Worm (Caenorhabditis elegans) whole organism, L4 larva: ENCODE results near the gene str-158.

Experiments used
- F10B5.3 ChIP-seq: sonication (generic microtip); optimal IDR thresholded peaks from 2 replicates; lab custom pipeline; 2016; ENCODE audit warnings: mild to moderate bottlenecking, missing genetic modification characterization, missing compliant biosample characterization
- F44E2.7 ChIP-seq: fragments of 200-800 bp; sonication (Bioruptor generic); IDR thresholded peaks from 2 replicates; pipeline ENCODE4 v2.1.2; 2022; ENCODE audit warnings: missing genetic modification characterization, missing compliant biosample characterization
- F49E8.2 ChIP-seq: sonication (generic microtip); optimal IDR thresholded peaks from 2 replicates; lab custom pipeline; 2016; ENCODE audit warnings: missing compliant biosample characterization, mild to moderate bottlenecking, missing genetic modification characterization, borderline replicate concordance
- T20F7.1 ChIP-seq: fragments of 200-800 bp; sonication (Bioruptor generic); optimal IDR thresholded peaks from 2 replicates; lab custom pipeline; 2018; ENCODE audit warnings: mild to moderate bottlenecking, missing genetic modification characterization, missing compliant biosample characterization
- T26A8.4 ChIP-seq: fragments of 200-800 bp; sonication (Bioruptor generic); IDR thresholded peaks from 2 replicates; pipeline ENCODE4 v1.3.6; 2022; ENCODE audit warnings: missing genetic modification characterization, missing compliant biosample characterization
- ces-1 ChIP-seq: fragments of 150-350 bp; sonication (generic microtip); optimal IDR thresholded peaks from 4 replicates; lab custom pipeline; 2014; ENCODE audit warnings: missing biosample characterization, missing genetic modification reagents, missing genetic modification characterization
- ctbp-1 ChIP-seq: fragments of 200-800 bp; sonication (Bioruptor generic); IDR thresholded peaks from 2 replicates; pipeline ENCODE4 v1.3.6; 2022; ENCODE audit warnings: missing genetic modification reagents, missing genetic modification characterization, missing compliant biosample characterization
- daf-19 ChIP-seq: fragments of 200-800 bp; sonication (Bioruptor generic); conservative IDR thresholded peaks from 2 replicates; pipeline ENCODE4 v1.3.6; 2022; ENCODE audit warnings: missing genetic modification characterization, missing compliant biosample characterization
- dmd-8 ChIP-seq: fragments of 200-800 bp; sonication (Bioruptor generic); IDR thresholded peaks from 2 replicates; pipeline ENCODE4 v1.3.6; 2022; ENCODE audit warnings: missing genetic modification characterization, missing compliant biosample characterization
- duxl-1 ChIP-seq: sonication (generic microtip); optimal IDR thresholded peaks from 2 replicates; lab custom pipeline; 2016; ENCODE audit warnings: mild to moderate bottlenecking, missing genetic modification characterization, moderate library complexity, missing compliant biosample characterization; ENCODE audit not compliant: poor library complexity
- egl-43 ChIP-seq: fragments of 200-800 bp; sonication (Bioruptor generic); IDR thresholded peaks from 2 replicates; pipeline ENCODE4 v1.3.6; 2022; ENCODE audit warnings: missing genetic modification reagents, missing genetic modification characterization, missing compliant biosample characterization
- lin-1 ChIP-seq: fragments of 200-800 bp; sonication (Bioruptor generic); IDR thresholded peaks from 2 replicates; pipeline ENCODE4 v1.3.6; 2022; ENCODE audit warnings: missing genetic modification reagents, missing genetic modification characterization, missing compliant biosample characterization
- mes-2 ChIP-seq: sonication (generic microtip); optimal IDR thresholded peaks from 2 replicates; lab custom pipeline; 2016; ENCODE audit warnings: missing genotype, mild to moderate bottlenecking, missing genetic modification characterization, missing compliant biosample characterization; ENCODE audit not compliant: poor library complexity, severe bottlenecking
- nhr-237 ChIP-seq: sonication (generic microtip); optimal IDR thresholded peaks from 2 replicates; lab custom pipeline; 2017; ENCODE audit warnings: missing biosample characterization, missing genetic modification characterization
- nhr-41 ChIP-seq: fragments of 200-800 bp; sonication (Bioruptor generic); IDR thresholded peaks from 2 replicates; pipeline ENCODE4 v1.3.6; 2022; ENCODE audit warnings: missing genetic modification reagents, missing genetic modification characterization, missing compliant biosample characterization
- nhr-48 ChIP-seq: sonication (generic microtip); optimal IDR thresholded peaks from 2 replicates; lab custom pipeline; 2016; ENCODE audit warnings: mild to moderate bottlenecking, missing genetic modification characterization, missing compliant biosample characterization
- sdz-12 ChIP-seq: fragments of 200-800 bp; sonication (Bioruptor generic); optimal IDR thresholded peaks from 2 replicates; lab custom pipeline; 2018; ENCODE audit warnings: mild to moderate bottlenecking, missing genetic modification characterization, missing compliant biosample characterization
- tag-97 ChIP-seq: fragments of 200-800 bp; sonication (Bioruptor generic); IDR thresholded peaks from 2 replicates; pipeline ENCODE4 v1.3.6; 2022; ENCODE audit warnings: missing genetic modification characterization, missing compliant biosample characterization
- unc-130 ChIP-seq: sonication (generic microtip); optimal IDR thresholded peaks from 2 replicates; lab custom pipeline; 2016; ENCODE audit warnings: missing genetic modification reagents, missing genetic modification characterization, missing compliant biosample characterization
- unc-62 ChIP-seq, 3 experiments: fragments of 150-350 bp in 1 of 3; sonication (generic microtip); optimal IDR thresholded peaks in 2 of 3; peaks in 1 of 3; 1 replicate in 1 of 3; 2 replicates in 2 of 3; lab custom pipeline; 2014 to 2017; ENCODE audit warnings: missing biosample characterization in 3 of 3, missing genetic modification characterization in 3 of 3, missing genetic modification reagents in 3 of 3, missing genotype in 1 of 3
- zfp-2 ChIP-seq: sonication (generic microtip); optimal IDR thresholded peaks from 2 replicates; lab custom pipeline; 2016; ENCODE audit warnings: mild to moderate bottlenecking, missing genetic modification characterization, missing compliant biosample characterization
- ztf-7 ChIP-seq: fragments of 150-350 bp; optimal IDR thresholded peaks from 2 replicates; lab custom pipeline; 2014; ENCODE audit warnings: missing biosample characterization, missing genetic modification characterization

str-158 gene

DNA sequence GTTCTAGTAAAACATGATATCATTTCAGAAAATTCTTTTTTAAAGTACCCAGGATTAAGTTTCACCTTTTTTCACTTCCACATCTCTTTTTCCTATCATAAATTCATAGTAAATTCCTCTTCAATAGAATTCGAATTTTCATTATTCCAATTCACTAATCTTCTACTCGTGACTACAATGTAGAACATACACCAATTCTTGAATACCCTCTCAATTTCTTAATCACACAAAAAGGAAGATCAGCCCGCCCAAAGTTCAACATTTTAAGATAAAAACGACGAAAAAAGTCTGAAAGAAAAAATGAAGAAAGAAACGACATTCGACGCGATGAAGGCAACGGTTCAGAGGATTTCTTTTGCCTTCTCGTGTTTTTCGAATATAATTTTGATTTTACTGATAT, 36.0 kb downstream of the str-158 start, which contains the start of gene str-163:
str-163 (plus strand) TSS at position 301 of the 400 bp plus-strand sequence.
- TF ChIP-seq F44E2.7 (GFP tag; lab: Robert Waterston, UW): no peak
- no peak for TF ChIP-seq F49E8.2 (tag; lab: Kevin White, UChicago)
- no peak for TF ChIP-seq lin-1
- TF ChIP-seq mes-2 (tag; lab: Kevin White, UChicago): no peak
- no peak for TF ChIP-seq ztf-7 (tag; lab: Kevin White, UChicago)
- TF ChIP-seq nhr-237 (tag; lab: Kevin White, UChicago): no peak
- no peak for TF ChIP-seq nhr-48 (tag; lab: Kevin White, UChicago)
- TF ChIP-seq tag-97: no peak
- no peak for TF ChIP-seq F10B5.3 (tag; lab: Kevin White, UChicago)
- TF ChIP-seq T20F7.1 (GFP tag; lab: Kevin White, UChicago): no peak
- no peak for TF ChIP-seq nhr-41 (GFP tag; lab: Robert Waterston, UW)
- TF ChIP-seq unc-130: no peak

DNA sequence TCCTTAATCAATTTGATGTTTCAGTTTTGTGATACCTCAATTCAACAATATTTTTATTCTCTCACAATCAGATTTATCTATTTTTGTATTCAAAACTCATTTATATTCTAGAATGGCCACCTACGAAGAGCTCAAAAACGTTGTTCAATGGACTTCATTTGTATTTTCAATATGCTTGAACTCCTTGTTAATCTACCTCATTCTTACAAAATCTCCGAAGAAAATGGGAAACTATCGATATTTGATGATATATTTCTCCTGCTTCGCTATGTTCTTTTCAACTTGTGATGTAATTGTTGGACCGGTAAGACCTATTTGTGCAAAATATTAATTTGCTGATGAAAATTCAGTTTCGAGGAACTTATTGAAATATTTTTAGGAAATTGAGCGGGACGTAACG, 42.7 kb downstream of the str-158 start, which contains the start of gene str-164:
str-164 (plus strand) TSS at position 113 of the 400 bp plus-strand sequence.
- TF ChIP-seq ctbp-1 (GFP tag; lab: Robert Waterston, UW): no peak
- no peak for TF ChIP-seq daf-19
- no peak for TF ChIP-seq F10B5.3 (tag; lab: Kevin White, UChicago)
- peak in 1 of 2 experiments; percentile 53 for TF ChIP-seq unc-62 (GFP tag; optimal IDR thresholded peaks at IDR 0.05 in 1 of 2; lab: Kevin White, UChicago)
- no peak for TF ChIP-seq unc-62 (tag; optimal IDR thresholded peaks at IDR 0.05; lab: Kevin White, UChicago)
- TF ChIP-seq sdz-12 (GFP tag; lab: Kevin White, UChicago): no peak
- TF ChIP-seq, all 104 proteins: peak for 1

ce11 chrIV:4963834-4964233, 46.0 kb downstream of the str-158 start, which contains the start of gene txt-3:
Gene txt-3, plus strand, starts transcription at chrIV:4963958.
- TF ChIP-seq egl-43 (GFP tag; lab: Robert Waterston, UW): no peak
- peak in 1 of 2 experiments; percentile 99 for TF ChIP-seq unc-62 (GFP tag; optimal IDR thresholded peaks at IDR 0.05 in 1 of 2; lab: Kevin White, UChicago)
- TF ChIP-seq unc-62 (tag; optimal IDR thresholded peaks at IDR 0.05; lab: Kevin White, UChicago): no peak
- no peak for TF ChIP-seq zfp-2 (tag; lab: Kevin White, UChicago)
- TF ChIP-seq T26A8.4 (GFP tag; lab: Robert Waterston, UW): no peak
- TF ChIP-seq duxl-1 (tag; lab: Kevin White, UChicago): no peak
- TF ChIP-seq nhr-237 (tag; lab: Kevin White, UChicago): no peak
- TF ChIP-seq ces-1 (GFP tag; lab: Kevin White, UChicago): no peak
- no peak for TF ChIP-seq dmd-8
